Worm (Caenorhabditis elegans): Measurements from ENCODE around the gene srh-60.

DNA sequence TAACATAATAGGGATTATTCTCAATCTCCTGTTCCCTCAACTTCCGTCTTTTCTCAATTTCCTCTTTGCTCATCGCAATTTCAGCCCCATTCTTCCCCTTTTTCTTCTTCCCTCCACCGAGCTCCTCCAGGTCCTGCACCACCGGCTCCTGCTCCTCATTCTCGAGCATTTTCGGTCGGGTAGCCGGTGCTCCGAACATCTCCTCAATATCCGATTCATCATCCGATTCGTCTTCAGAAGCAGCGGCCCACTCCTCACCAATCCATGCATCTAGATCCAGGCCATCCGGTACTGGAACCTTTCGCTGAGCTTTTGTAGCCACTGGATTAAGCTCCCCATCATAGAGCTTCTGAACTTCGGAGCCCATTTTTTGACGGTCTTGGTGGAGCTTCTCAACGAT lies 43.4 kb upstream of the srh-60 start:
- no peak for TF ChIP-seq ceh-82 (tag; optimal IDR thresholded peaks at IDR 0.05)
- no peak for TF ChIP-seq nhr-11 (tag; optimal IDR thresholded peaks at IDR 0.05)
- TF ChIP-seq elt-1 (tag; optimal IDR thresholded peaks at IDR 0.05): no peak
- TF ChIP-seq egl-27 (tag; optimal IDR thresholded peaks at IDR 0.05): no peak
- TF ChIP-seq ztf-11 (tag; optimal IDR thresholded peaks at IDR 0.05): no peak
- no peak for TF ChIP-seq unc-62 (GFP tag; optimal IDR thresholded peaks at IDR 0.05)
- TF ChIP-seq lin-39 (tag; optimal IDR thresholded peaks at IDR 0.05): no peak
- no peak for TF ChIP-seq nhr-6 (tag; optimal IDR thresholded peaks at IDR 0.05)
- TF ChIP-seq snpc-4 (tag; optimal IDR thresholded peaks at IDR 0.05): no peak
